Worm (Caenorhabditis elegans) whole organism, L1 larva: Measurements from ENCODE around the gene rpl-36.

Experiments used
- C16A3.4 ChIP-seq: fragments of 150-350 bp; optimal IDR thresholded peaks from 2 replicates; lab custom pipeline; 2014; ENCODE audit warnings: missing biosample characterization, missing genetic modification characterization
- C34B4.2 ChIP-seq: sonication (generic microtip); optimal IDR thresholded peaks from 2 replicates; lab custom pipeline; 2017; ENCODE audit warnings: mild to moderate bottlenecking, missing genetic modification characterization, missing compliant biosample characterization
- Y116A8C.19 ChIP-seq: sonication (generic microtip); optimal IDR thresholded peaks from 2 replicates; lab custom pipeline; 2016; ENCODE audit warnings: missing compliant biosample characterization, missing genetic modification characterization, borderline replicate concordance
- aha-1 ChIP-seq: fragments of 150-350 bp; optimal IDR thresholded peaks from 2 replicates; lab custom pipeline; 2014; ENCODE audit warnings: missing biosample characterization, missing genetic modification characterization
- alr-1 ChIP-seq: fragments of 200-800 bp; sonication (Bioruptor generic); optimal IDR thresholded peaks from 2 replicates; lab custom pipeline; 2018; ENCODE audit warnings: borderline replicate concordance, mild to moderate bottlenecking, missing genetic modification characterization, missing compliant biosample characterization
- ceh-8 ChIP-seq: fragments of 200-800 bp; sonication (Bioruptor generic); optimal IDR thresholded peaks from 2 replicates; lab custom pipeline; 2018; ENCODE audit warnings: mild to moderate bottlenecking, missing genetic modification characterization, moderate library complexity, missing compliant biosample characterization
- ceh-82 ChIP-seq, 3 experiments: fragments of 150-350 bp in 1 of 3; sonication (generic microtip) in 2 of 3; optimal IDR thresholded peaks; 2 replicates each; lab custom pipeline; 2014 to 2017; ENCODE audit warnings: missing biosample characterization in 3 of 3, missing genetic modification characterization in 3 of 3
- ces-1 ChIP-seq: fragments of 150-350 bp; optimal IDR thresholded peaks from 2 replicates; lab custom pipeline; 2014; ENCODE audit warnings: missing biosample characterization, missing genetic modification reagents, missing genetic modification characterization
- dpl-1 ChIP-seq, 3 experiments: fragments of 150-350 bp in 2 of 3; sonication (generic microtip) in 1 of 3; optimal IDR thresholded peaks; 2 replicates each; lab custom pipeline; 2014 to 2017; ENCODE audit warnings: missing biosample characterization in 3 of 3, missing genetic modification characterization in 3 of 3, missing genetic modification reagents in 3 of 3
- efl-1 ChIP-seq, 4 experiments: fragments of 150-350 bp; optimal IDR thresholded peaks in 3 of 4; peaks in 1 of 4; 1 replicate in 1 of 4; 2 replicates in 3 of 4; lab custom pipeline; 2014; ENCODE audit warnings: missing biosample characterization in 2 of 4, missing genetic modification characterization in 2 of 4, missing genetic modification reagents in 2 of 4
- efl-3 ChIP-seq: fragments of 200-800 bp; sonication (Bioruptor generic); optimal IDR thresholded peaks from 2 replicates; lab custom pipeline; 2018; ENCODE audit warnings: mild to moderate bottlenecking, missing genetic modification characterization, missing compliant biosample characterization
- egl-13 ChIP-seq: sonication (generic microtip); optimal IDR thresholded peaks from 2 replicates; lab custom pipeline; 2016; ENCODE audit warnings: missing genotype, missing genetic modification reagents, missing genetic modification characterization, missing compliant biosample characterization
- elt-3 ChIP-seq, 6 experiments: fragments of 150-350 bp in 1 of 6; sonication (generic microtip); optimal IDR thresholded peaks; 2 replicates each; lab custom pipeline; 2017 to 2018; ENCODE audit warnings: missing biosample characterization in 6 of 6, missing genetic modification characterization in 6 of 6, inconsistent platforms in 1 of 6
- ets-5 ChIP-seq: fragments of 200-800 bp; sonication (Bioruptor generic); IDR thresholded peaks from 2 replicates; pipeline ENCODE4 v1.3.6; 2022; ENCODE audit warnings: missing genetic modification characterization, missing compliant biosample characterization
- fkh-4 ChIP-seq: sonication (generic microtip); optimal IDR thresholded peaks from 2 replicates; lab custom pipeline; 2016; ENCODE audit warnings: missing compliant biosample characterization, missing genetic modification characterization, borderline replicate concordance
- fkh-8 ChIP-seq: sonication (generic microtip); optimal IDR thresholded peaks from 2 replicates; lab custom pipeline; 2016; ENCODE audit warnings: mild to moderate bottlenecking, missing genetic modification characterization, missing compliant biosample characterization
- fos-1 ChIP-seq: fragments of 150-350 bp; optimal IDR thresholded peaks from 2 replicates; lab custom pipeline; 2014; ENCODE audit warnings: missing biosample characterization, missing genetic modification characterization
- grh-1 ChIP-seq: fragments of 200-800 bp; sonication (Bioruptor generic); IDR thresholded peaks from 2 replicates; pipeline ENCODE4 v1.3.6; 2022; ENCODE audit warnings: missing genetic modification reagents, missing genetic modification characterization, missing compliant biosample characterization
- hlh-4 ChIP-seq: sonication (generic microtip); optimal IDR thresholded peaks from 2 replicates; lab custom pipeline; 2016; ENCODE audit warnings: mild to moderate bottlenecking, missing genetic modification characterization, missing compliant biosample characterization
- hpl-2 ChIP-seq: fragments of 150-350 bp; optimal IDR thresholded peaks from 2 replicates; lab custom pipeline; 2014; ENCODE audit warnings: missing biosample characterization, missing genetic modification reagents, missing genetic modification characterization
- irx-1 ChIP-seq: sonication (generic microtip); optimal IDR thresholded peaks from 2 replicates; lab custom pipeline; 2016; ENCODE audit warnings: missing genetic modification characterization, missing compliant biosample characterization
- isw-1 ChIP-seq: fragments of 200-800 bp; sonication (Bioruptor generic); IDR thresholded peaks from 2 replicates; pipeline ENCODE4 v1.3.6; 2022; ENCODE audit warnings: missing genetic modification characterization, missing compliant biosample characterization
- lin-13 ChIP-seq: fragments of 150-350 bp; optimal IDR thresholded peaks from 2 replicates; lab custom pipeline; 2014; ENCODE audit warnings: missing biosample characterization, missing genetic modification reagents, missing genetic modification characterization
- lin-14 ChIP-seq: fragments of 200-800 bp; sonication (Bioruptor generic); optimal IDR thresholded peaks from 2 replicates; lab custom pipeline; 2018; ENCODE audit warnings: mild to moderate bottlenecking, missing genetic modification characterization, moderate library complexity, missing compliant biosample characterization
- lsy-2 ChIP-seq, 2 experiments: fragments of 150-350 bp; optimal IDR thresholded peaks; 2 replicates each; lab custom pipeline; 2014; ENCODE audit warnings: missing biosample characterization in 2 of 2, missing genetic modification characterization in 2 of 2
- mef-2 ChIP-seq: fragments of 150-350 bp; optimal IDR thresholded peaks from 2 replicates; lab custom pipeline; 2014; ENCODE audit warnings: missing biosample characterization, missing genetic modification characterization
- nhr-11 ChIP-seq: fragments of 150-350 bp; optimal IDR thresholded peaks from 2 replicates; lab custom pipeline; 2014; ENCODE audit warnings: missing biosample characterization, missing genetic modification characterization
- nhr-12 ChIP-seq: sonication (generic microtip); optimal IDR thresholded peaks from 2 replicates; lab custom pipeline; 2017; ENCODE audit warnings: missing biosample characterization, missing genetic modification characterization
- nhr-20 ChIP-seq: sonication (generic microtip); optimal IDR thresholded peaks from 2 replicates; lab custom pipeline; 2016; ENCODE audit warnings: mild to moderate bottlenecking, missing genetic modification characterization, missing compliant biosample characterization
- nhr-237 ChIP-seq: fragments of 150-350 bp; optimal IDR thresholded peaks from 2 replicates; lab custom pipeline; 2014; ENCODE audit warnings: missing biosample characterization, missing genetic modification characterization
- nhr-28 ChIP-seq: fragments of 150-350 bp; optimal IDR thresholded peaks from 2 replicates; lab custom pipeline; 2014; ENCODE audit warnings: missing biosample characterization, missing genetic modification characterization
- nhr-47 ChIP-seq: sonication (generic microtip); optimal IDR thresholded peaks from 2 replicates; lab custom pipeline; 2016; ENCODE audit warnings: mild to moderate bottlenecking, missing genetic modification characterization, moderate library complexity, missing compliant biosample characterization
- nhr-76 ChIP-seq: sonication (generic microtip); optimal IDR thresholded peaks from 2 replicates; lab custom pipeline; 2017; ENCODE audit warnings: missing biosample characterization, missing genetic modification characterization
- nhr-84 ChIP-seq: sonication (generic microtip); optimal IDR thresholded peaks from 2 replicates; lab custom pipeline; 2017; ENCODE audit warnings: missing biosample characterization, missing genetic modification characterization
- pag-3 ChIP-seq: sonication (generic microtip); optimal IDR thresholded peaks from 2 replicates; lab custom pipeline; 2017; ENCODE audit warnings: missing genetic modification characterization, mild to moderate bottlenecking, missing compliant biosample characterization, antibody characterized with exemption, borderline replicate concordance; ENCODE audit not compliant: insufficient read depth
- pax-3 ChIP-seq: fragments of 200-800 bp; sonication (Bioruptor generic); optimal IDR thresholded peaks from 2 replicates; lab custom pipeline; 2018; ENCODE audit warnings: mild to moderate bottlenecking, missing genetic modification characterization, moderate library complexity, missing compliant biosample characterization
- pqm-1 ChIP-seq: sonication (generic microtip); optimal IDR thresholded peaks from 3 replicates; lab custom pipeline; 2017; ENCODE audit warnings: missing biosample characterization, missing genetic modification characterization
- rnt-1 ChIP-seq: sonication (generic microtip); optimal IDR thresholded peaks from 2 replicates; lab custom pipeline; 2016; ENCODE audit warnings: mild to moderate bottlenecking, missing genetic modification characterization, moderate library complexity, missing compliant biosample characterization
- skn-1 ChIP-seq: fragments of 150-350 bp; optimal IDR thresholded peaks from 2 replicates; lab custom pipeline; 2014; ENCODE audit warnings: missing biosample characterization, missing genetic modification characterization
- snpc-4 ChIP-seq: fragments of 150-350 bp; optimal IDR thresholded peaks from 2 replicates; lab custom pipeline; 2014; ENCODE audit warnings: missing biosample characterization, missing genetic modification characterization
- snu-23 ChIP-seq: sonication (generic microtip); optimal IDR thresholded peaks from 2 replicates; lab custom pipeline; 2016; ENCODE audit warnings: missing genetic modification characterization, missing compliant biosample characterization
- sptf-1 ChIP-seq: fragments of 150-350 bp; optimal IDR thresholded peaks from 2 replicates; lab custom pipeline; 2014; ENCODE audit warnings: missing biosample characterization, missing genetic modification characterization
- sup-37 ChIP-seq: fragments of 200-800 bp; sonication (Bioruptor generic); optimal IDR thresholded peaks from 2 replicates; lab custom pipeline; 2018; ENCODE audit warnings: mild to moderate bottlenecking, missing genetic modification characterization, missing compliant biosample characterization
- tbx-2 ChIP-seq: sonication (generic microtip); optimal IDR thresholded peaks from 2 replicates; lab custom pipeline; 2016; ENCODE audit warnings: missing genetic modification characterization, missing compliant biosample characterization
- tlp-1 ChIP-seq: fragments of 150-350 bp; optimal IDR thresholded peaks from 2 replicates; lab custom pipeline; 2014; ENCODE audit warnings: missing biosample characterization, missing genetic modification characterization
- unc-130 ChIP-seq: fragments of 150-350 bp; optimal IDR thresholded peaks from 2 replicates; lab custom pipeline; 2017; ENCODE audit warnings: missing biosample characterization, missing genetic modification characterization, inconsistent platforms
- unc-30 ChIP-seq: sonication (generic microtip); optimal IDR thresholded peaks from 2 replicates; lab custom pipeline; 2017; ENCODE audit warnings: missing biosample characterization, missing genetic modification characterization
- unc-62 ChIP-seq: fragments of 150-350 bp; optimal IDR thresholded peaks from 2 replicates; lab custom pipeline; 2014; ENCODE audit warnings: missing biosample characterization, missing genetic modification reagents, missing genetic modification characterization
- xbp-1 ChIP-seq: sonication (generic microtip); optimal IDR thresholded peaks from 2 replicates; lab custom pipeline; 2016; ENCODE audit warnings: missing genetic modification characterization, missing compliant biosample characterization
- zag-1 ChIP-seq: fragments of 150-350 bp; optimal IDR thresholded peaks from 2 replicates; lab custom pipeline; 2014; ENCODE audit warnings: missing biosample characterization, missing genetic modification characterization
- zip-4 ChIP-seq: fragments of 200-800 bp; sonication (Bioruptor generic); optimal IDR thresholded peaks from 2 replicates; lab custom pipeline; 2018; ENCODE audit warnings: mild to moderate bottlenecking, missing genetic modification characterization, moderate library complexity, missing compliant biosample characterization

Gene rpl-36

DNA sequence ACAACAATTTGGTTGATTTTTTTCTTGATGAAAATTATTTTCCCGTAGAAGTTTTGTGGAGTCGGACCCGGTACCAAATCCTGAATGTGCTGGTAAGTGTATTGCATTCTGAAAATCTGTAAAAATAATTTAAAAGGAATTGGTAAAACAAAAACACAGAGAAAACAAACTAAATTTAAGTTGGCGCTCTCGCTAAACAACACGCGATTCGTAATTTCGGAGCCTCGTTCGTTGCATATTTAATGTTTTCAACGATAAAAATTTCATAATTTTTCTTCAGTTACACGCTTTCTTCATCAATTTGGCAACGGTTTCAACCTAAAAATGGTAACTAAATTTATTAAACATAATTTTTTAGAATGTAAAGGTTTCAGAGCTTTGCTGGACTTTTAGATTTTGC is 46.5 kb upstream of the rpl-36 start, which contains the start of the genes pot-1 and ggtb-1 (continued):
- TF ChIP-seq xbp-1 (no peak), rnt-1 (no peak), pax-3 (no peak), nhr-84 (tag; lab: Kevin White, UChicago) (no peak), snu-23 (GFP tag; lab: Kevin White, UChicago) (peak; percentile 34), snpc-4 (no peak), alr-1 (no peak), irx-1 (tag; lab: Kevin White, UChicago) (no peak), lin-14 (GFP tag; lab: Kevin White, UChicago) (no peak), skn-1 (tag; lab: Kevin White, UChicago) (peak; percentile 21), ceh-8 (GFP tag; lab: Kevin White, UChicago) (no peak), ceh-82 (tag; optimal IDR thresholded peaks at IDR 0.05; lab: Kevin White, UChicago) (peak in 1 of 3 experiments; percentile 4), unc-30 (tag; lab: Kevin White, UChicago) (no peak), fkh-8 (tag; lab: Kevin White, UChicago) (no peak), efl-1 (optimal IDR thresholded peaks at IDR 0.05; lab: Kevin White, UChicago) (peak; percentile 2 to 67), efl-1 (GFP tag; optimal IDR thresholded peaks at IDR 0.05 in 1 of 2; lab: Kevin White, UChicago) (peak; percentile 75 to 97), efl-3 (GFP tag; lab: Kevin White, UChicago) (no peak), fkh-4 (no peak), zip-4 (GFP tag; lab: Kevin White, UChicago) (no peak), pqm-1 (tag; lab: Kevin White, UChicago) (no peak), grh-1 (GFP tag; lab: Robert Waterston, UW) (no peak), isw-1 (no peak), ets-5 (no peak), nhr-47 (tag; lab: Kevin White, UChicago) (no peak), tlp-1 (tag; lab: Kevin White, UChicago) (no peak), sptf-1 (tag; lab: Kevin White, UChicago) (no peak), hpl-2 (GFP tag; lab: Kevin White, UChicago) (no peak), Y116A8C.19 (no peak), nhr-20 (tag; lab: Kevin White, UChicago) (no peak), C16A3.4 (tag; lab: Kevin White, UChicago) (no peak), nhr-28 (tag; lab: Kevin White, UChicago) (no peak), C34B4.2 (tag; lab: Kevin White, UChicago) (no peak), egl-13 (tag; lab: Kevin White, UChicago) (no peak), nhr-76 (tag; lab: Kevin White, UChicago) (no peak), aha-1 (tag; lab: Kevin White, UChicago) (no peak), lsy-2 (tag; optimal IDR thresholded peaks at IDR 0.05; lab: Kevin White, UChicago) (peak in 1 of 2 experiments; percentile 62), elt-3 (tag; optimal IDR thresholded peaks at IDR 0.05; lab: Kevin White, UChicago) (no peak), pag-3 (tag; lab: Kevin White, UChicago) (no peak), nhr-237 (no peak), zag-1 (no peak), sup-37 (GFP tag; lab: Kevin White, UChicago) (no peak), fos-1 (tag; lab: Kevin White, UChicago) (no peak), unc-130 (no peak), unc-62 (GFP tag; lab: Kevin White, UChicago) (no peak), mef-2 (tag; lab: Kevin White, UChicago) (no peak)
- TF ChIP-seq, all 84 proteins: peak for 9

- no peak for TF ChIP-seq nhr-11 (tag; lab: Kevin White, UChicago)
- no peak for TF ChIP-seq dpl-1 (GFP tag; optimal IDR thresholded peaks at IDR 0.05; lab: Kevin White, UChicago)
- TF ChIP-seq lin-14 (GFP tag; lab: Kevin White, UChicago), result no peak
- no peak for TF ChIP-seq lin-13 (GFP tag; lab: Kevin White, UChicago)
- no peak for TF ChIP-seq nhr-12 (tag; lab: Kevin White, UChicago)
- TF ChIP-seq nhr-84 (tag; lab: Kevin White, UChicago), result no peak
- no peak for TF ChIP-seq hlh-4 (tag; lab: Kevin White, UChicago)
- no peak for TF ChIP-seq snu-23 (GFP tag; lab: Kevin White, UChicago)
- TF ChIP-seq ces-1 (GFP tag; lab: Kevin White, UChicago), result no peak
- TF ChIP-seq tbx-2, result no peak
Measured at ce11 chrIII:7136015-7136414, 44.0 kb upstream of the rpl-36 start, which contains the start of gene B0280.17. TSS of gene B0280.17 (minus strand) at chrIII:7136115.
